Fruit fly (Drosophila melanogaster) whole organism, embryonic: ENCODE measurements around the gene Orc2.
A peak's percentile ranks its signal among the peaks of the same experiment; 100 is the strongest.

Experiments used
- Abd-B ChIP-seq: fragments of 200-800 bp; sonication (Bioruptor generic); optimal IDR thresholded peaks from 2 replicates; lab custom pipeline; 2018; ENCODE audit warnings: missing biosample characterization, mild to moderate bottlenecking, missing genetic modification characterization, moderate library complexity
- Blimp-1 ChIP-seq: fragments of 200-800 bp; sonication (Bioruptor generic); optimal IDR thresholded peaks from 3 replicates; lab custom pipeline; 2018; ENCODE audit warnings: missing biosample characterization, missing genetic modification characterization, mild to moderate bottlenecking, moderate library complexity, missing genetic modification reagents
- CG14710 ChIP-seq: fragments of 200-800 bp; sonication (Bioruptor generic); optimal IDR thresholded peaks from 3 replicates; lab custom pipeline; 2019; ENCODE audit warnings: missing biosample characterization, mild to moderate bottlenecking, missing genetic modification characterization, moderate library complexity
- CG15269 ChIP-seq: fragments of 200-800 bp; sonication (Bioruptor generic); optimal IDR thresholded peaks from 2 replicates; lab custom pipeline; 2018; ENCODE audit warnings: missing biosample characterization, mild to moderate bottlenecking, missing genetic modification characterization, moderate library complexity
- CG1603 ChIP-seq: fragments of 200-800 bp; sonication (Bioruptor generic); optimal IDR thresholded peaks from 2 replicates; lab custom pipeline; 2019; ENCODE audit warnings: missing biosample characterization, mild to moderate bottlenecking, missing genetic modification characterization, moderate library complexity
- CG17359 ChIP-seq: fragments of 200-800 bp; sonication (Bioruptor generic); optimal IDR thresholded peaks from 3 replicates; lab custom pipeline; 2018; ENCODE audit warnings: missing biosample characterization, mild to moderate bottlenecking, missing genetic modification characterization, moderate library complexity
- CG18476 ChIP-seq: fragments of 200-800 bp; sonication (Bioruptor generic); optimal IDR thresholded peaks from 2 replicates; lab custom pipeline; 2016; ENCODE audit warnings: missing biosample characterization, mild to moderate bottlenecking, missing genetic modification characterization
- CG18599 ChIP-seq: fragments of 200-800 bp; sonication (Bioruptor generic); optimal IDR thresholded peaks from 3 replicates; lab custom pipeline; 2017; ENCODE audit warnings: missing biosample characterization, missing genetic modification characterization, mild to moderate bottlenecking, moderate library complexity, missing genetic modification reagents
- CG2712 ChIP-seq: fragments of 200-800 bp; optimal IDR thresholded peaks from 3 replicates; lab custom pipeline; 2019; ENCODE audit warnings: missing biosample characterization, mild to moderate bottlenecking, missing genetic modification characterization, moderate library complexity
- CG4707 ChIP-seq: fragments of 200-800 bp; sonication (Bioruptor generic); optimal IDR thresholded peaks from 2 replicates; lab custom pipeline; 2018; ENCODE audit warnings: missing biosample characterization, mild to moderate bottlenecking, missing genetic modification characterization, moderate library complexity
- CG4820 ChIP-seq: fragments of 200-800 bp; sonication (Bioruptor generic); optimal IDR thresholded peaks from 3 replicates; lab custom pipeline; 2016; ENCODE audit warnings: missing biosample characterization, missing genetic modification characterization
- CG6854 ChIP-seq: fragments of 200-800 bp; sonication (Bioruptor generic); optimal IDR thresholded peaks from 3 replicates; lab custom pipeline; 2017; ENCODE audit warnings: missing biosample characterization, mild to moderate bottlenecking, missing genetic modification characterization
- CTCF ChIP-seq: fragments of 200-800 bp; sonication (Bioruptor generic); optimal IDR thresholded peaks from 2 replicates; lab custom pipeline; 2017; ENCODE audit warnings: missing biosample characterization, mild to moderate bottlenecking, missing genetic modification characterization, moderate library complexity
- CkIIα-i1 ChIP-seq: fragments of 200-800 bp; sonication (Bioruptor generic); IDR thresholded peaks from 2 replicates; pipeline ENCODE4 v1.3.6; 2022; ENCODE audit warnings: missing biosample characterization, missing genetic modification characterization
- CoRest ChIP-seq: fragments of 200-800 bp; sonication (Bioruptor generic); optimal IDR thresholded peaks from 3 replicates; lab custom pipeline; 2018; ENCODE audit warnings: missing biosample characterization, mild to moderate bottlenecking, missing genetic modification characterization, moderate library complexity
- Hey ChIP-seq: fragments of 200-800 bp; sonication (Bioruptor generic); optimal IDR thresholded peaks from 3 replicates; lab custom pipeline; 2018; ENCODE audit warnings: missing biosample characterization, mild to moderate bottlenecking, missing genetic modification characterization
- Hr3 ChIP-seq: fragments of 200-800 bp; sonication (Bioruptor generic); optimal IDR thresholded peaks from 3 replicates; lab custom pipeline; 2016; ENCODE audit warnings: missing biosample characterization, missing genetic modification characterization
- Med ChIP-seq: fragments of 200-800 bp; sonication (Bioruptor generic); peaks from one replicate; lab custom pipeline; 2016; ENCODE audit warnings: missing biosample characterization, missing genetic modification characterization, mild to moderate bottlenecking, inconsistent platforms, moderate library complexity
- Nf-YB ChIP-seq: fragments of 200-800 bp; sonication (Bioruptor generic); optimal IDR thresholded peaks from 3 replicates; lab custom pipeline; 2019; ENCODE audit warnings: missing biosample characterization, mild to moderate bottlenecking, missing genetic modification characterization, moderate library complexity
- Nf-YC ChIP-seq: fragments of 200-800 bp; optimal IDR thresholded peaks from 3 replicates; lab custom pipeline; 2019; ENCODE audit warnings: missing biosample characterization, mild to moderate bottlenecking, missing genetic modification characterization, moderate library complexity
- Oli ChIP-seq: fragments of 200-800 bp; sonication (Bioruptor generic); optimal IDR thresholded peaks from 2 replicates; lab custom pipeline; 2018; ENCODE audit warnings: missing biosample characterization, mild to moderate bottlenecking, missing genetic modification characterization, moderate library complexity
- Stat92E ChIP-seq, 3 experiments: fragments of >200 bp in 2 of 3; fragments of 200-800 bp in 1 of 3; sonication (Bioruptor generic) in 1 of 3; optimal IDR thresholded peaks; 2 replicates each; lab custom pipeline; 2017 to 2019; ENCODE audit warnings: missing biosample characterization in 3 of 3, missing genetic modification characterization in 3 of 3, mild to moderate bottlenecking in 1 of 3, moderate library complexity in 1 of 3
- Taf1 ChIP-seq: fragments of 200-800 bp; sonication (Bioruptor generic); IDR thresholded peaks from 2 replicates; pipeline ENCODE4 v1.3.6; 2022; ENCODE audit warnings: missing biosample characterization, missing genetic modification characterization
- Xrp1 ChIP-seq: fragments of 200-800 bp; sonication (Bioruptor generic); IDR thresholded peaks from 2 replicates; pipeline ENCODE4 v1.3.6; 2022; ENCODE audit warnings: missing biosample characterization, missing genetic modification characterization
- bowl ChIP-seq: fragments of 200-800 bp; sonication (Bioruptor generic); IDR thresholded peaks from 2 replicates; pipeline ENCODE4 v1.3.6; 2022; ENCODE audit warnings: missing biosample characterization, missing genetic modification characterization
- bsh ChIP-seq, 2 experiments: fragments of 200-800 bp; sonication (Bioruptor generic); optimal IDR thresholded peaks; 2 replicates each; lab custom pipeline; 2017 to 2018; ENCODE audit warnings: mild to moderate bottlenecking in 2 of 2, missing biosample characterization in 2 of 2, missing genetic modification characterization in 2 of 2, moderate library complexity in 1 of 2
- cas ChIP-seq: fragments of 200-800 bp; sonication (Bioruptor generic); IDR thresholded peaks from 2 replicates; pipeline ENCODE4 v1.3.6; 2022; ENCODE audit warnings: missing biosample characterization, missing genetic modification characterization
- chm ChIP-seq: fragments of 200-800 bp; sonication (Bioruptor generic); IDR thresholded peaks from 2 replicates; pipeline ENCODE4 v1.3.6; 2022; ENCODE audit warnings: missing biosample characterization, missing genetic modification characterization
- chn ChIP-seq: fragments of 200-800 bp; sonication (Bioruptor generic); optimal IDR thresholded peaks from 2 replicates; lab custom pipeline; 2016; ENCODE audit warnings: missing biosample characterization, missing genetic modification characterization
- ci ChIP-seq: fragments of 200-800 bp; sonication (Bioruptor generic); IDR thresholded peaks from 3 replicates; pipeline ENCODE4 v1.3.6; 2022; ENCODE audit warnings: missing biosample characterization, missing genetic modification characterization
- crc ChIP-seq: fragments of 200-800 bp; sonication (Bioruptor generic); optimal IDR thresholded peaks from 2 replicates; lab custom pipeline; 2016; ENCODE audit warnings: missing biosample characterization, missing genetic modification characterization
- fd96Cb ChIP-seq: fragments of 200-800 bp; sonication (Bioruptor generic); optimal IDR thresholded peaks from 2 replicates; lab custom pipeline; 2018; ENCODE audit warnings: missing biosample characterization, mild to moderate bottlenecking, missing genetic modification characterization, moderate library complexity
- ftz-f1 ChIP-seq: fragments of 200-800 bp; sonication (Bioruptor generic); optimal IDR thresholded peaks from 2 replicates; lab custom pipeline; 2016; ENCODE audit warnings: missing biosample characterization, missing genetic modification characterization
- grau ChIP-seq: fragments of 200-800 bp; optimal IDR thresholded peaks from 3 replicates; lab custom pipeline; 2019; ENCODE audit warnings: missing biosample characterization, mild to moderate bottlenecking, missing genetic modification characterization, moderate library complexity
- gsb-n ChIP-seq: fragments of 200-800 bp; sonication (Bioruptor generic); optimal IDR thresholded peaks from 3 replicates; lab custom pipeline; 2018; ENCODE audit warnings: missing biosample characterization, mild to moderate bottlenecking, missing genetic modification characterization
- kni ChIP-seq: fragments of 200-800 bp; sonication (Bioruptor generic); optimal IDR thresholded peaks from 3 replicates; lab custom pipeline; 2017; ENCODE audit warnings: mild to moderate bottlenecking, missing biosample characterization, missing genetic modification reagents, missing genetic modification characterization
- phol ChIP-seq: fragments of 200-800 bp; sonication (Bioruptor generic); optimal IDR thresholded peaks from 3 replicates; lab custom pipeline; 2018; ENCODE audit warnings: missing biosample characterization, mild to moderate bottlenecking, missing genetic modification characterization, moderate library complexity
- prd ChIP-seq, 3 experiments: fragments of >200 bp in 2 of 3; fragments of 200-800 bp in 1 of 3; sonication (Bioruptor generic) in 1 of 3; optimal IDR thresholded peaks in 2 of 3; IDR thresholded peaks in 1 of 3; 2 replicates in 2 of 3; 3 replicates in 1 of 3; pipeline versions ENCODE4 v1.3.6 to Lab custom; 2017 to 2022; ENCODE audit warnings: missing biosample characterization in 1 of 3, missing genetic modification characterization in 1 of 3
- sc ChIP-seq, 3 experiments: fragments of >200 bp in 2 of 3; fragments of 200-800 bp in 1 of 3; sonication (Bioruptor generic) in 1 of 3; optimal IDR thresholded peaks; 2 replicates in 2 of 3; 3 replicates in 1 of 3; lab custom pipeline; 2017; ENCODE audit warnings: mild to moderate bottlenecking in 1 of 3, missing biosample characterization in 1 of 3, missing genetic modification characterization in 1 of 3, missing genetic modification reagents in 1 of 3
- seq ChIP-seq: fragments of 200-800 bp; sonication (Bioruptor generic); IDR thresholded peaks from 2 replicates; pipeline ENCODE4 v1.3.6; 2022; ENCODE audit warnings: missing biosample characterization, missing genetic modification characterization
- stwl ChIP-seq: fragments of 200-800 bp; sonication (Bioruptor generic); optimal IDR thresholded peaks from 3 replicates; lab custom pipeline; 2018; ENCODE audit warnings: missing biosample characterization, mild to moderate bottlenecking, missing genetic modification characterization, moderate library complexity
- unpg ChIP-seq: fragments of 200-800 bp; sonication (Bioruptor generic); optimal IDR thresholded peaks from 3 replicates; lab custom pipeline; 2018; ENCODE audit warnings: missing biosample characterization, mild to moderate bottlenecking, missing genetic modification characterization, moderate library complexity
- vvl ChIP-seq: fragments of 200-800 bp; sonication (Bioruptor generic); IDR thresholded peaks from 2 replicates; pipeline ENCODE4 v1.3.6; 2022; ENCODE audit warnings: missing biosample characterization, missing genetic modification characterization
- zen ChIP-seq: fragments of 200-800 bp; sonication (Bioruptor generic); optimal IDR thresholded peaks from 3 replicates; lab custom pipeline; 2018; ENCODE audit warnings: missing biosample characterization, mild to moderate bottlenecking, missing genetic modification characterization, moderate library complexity

Orc2 gene

DNA sequence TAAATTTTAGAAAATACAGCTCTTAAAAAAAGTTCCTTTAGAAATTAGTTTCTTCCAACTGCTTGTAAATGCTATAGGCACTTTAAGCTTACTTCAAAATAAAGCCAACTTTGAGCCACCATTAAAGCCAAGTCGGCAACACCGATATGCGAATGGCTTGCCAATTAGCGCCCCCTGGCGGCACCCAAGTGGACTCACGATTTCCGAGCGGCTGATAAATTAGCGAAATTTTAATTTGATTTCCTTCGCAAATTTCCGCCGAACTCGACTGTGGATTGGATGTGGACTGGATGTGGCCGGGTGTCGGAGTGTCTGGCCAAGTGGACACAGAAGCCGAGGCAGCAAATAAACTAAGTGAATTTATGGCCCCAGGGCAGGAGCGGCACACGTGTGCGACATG lies 16.4 kb upstream of the Orc2 start, which contains the start of gene CG31517:
CG31517 (plus strand) TSS at position 184 of the 400 bp plus-strand sequence.
- TF ChIP-seq zen: peak; percentile 4
- TF ChIP-seq crc: no peak
- TF ChIP-seq CG18476: no peak
- peak; percentile 66 for TF ChIP-seq CTCF (GFP tag; lab: Kevin White, UChicago)

DNA sequence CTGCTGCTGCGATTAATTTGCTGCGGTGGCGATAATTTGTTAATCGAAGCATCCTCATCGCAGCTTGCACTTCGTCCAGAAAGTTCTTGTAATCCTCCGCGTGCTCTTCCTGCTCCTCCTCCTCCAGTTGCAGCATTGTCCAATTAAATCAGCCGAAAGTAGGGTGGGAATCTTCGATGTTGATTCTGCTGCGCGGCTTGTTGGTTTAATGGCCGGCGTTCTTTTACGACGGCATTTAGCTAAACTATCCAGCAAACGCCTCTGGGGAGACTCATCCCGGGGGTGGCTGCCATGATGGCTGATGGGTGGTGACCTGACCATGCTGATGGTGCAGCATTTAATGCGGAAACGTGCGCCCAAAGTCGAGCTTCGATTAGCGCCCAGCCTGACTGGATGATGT lies 15.1 kb upstream of the Orc2 start:
- TF ChIP-seq cas (GFP tag; lab: Robert Waterston, UW) (no peak), seq (GFP tag; lab: Robert Waterston, UW) (no peak), Nf-YC (tag; lab: Kevin White, UChicago) (peak; percentile 71), chm (GFP tag; lab: Robert Waterston, UW) (peak; percentile 25; the same call in 1 of the 2 replicates), Nf-YB (peak; percentile 76)

DNA sequence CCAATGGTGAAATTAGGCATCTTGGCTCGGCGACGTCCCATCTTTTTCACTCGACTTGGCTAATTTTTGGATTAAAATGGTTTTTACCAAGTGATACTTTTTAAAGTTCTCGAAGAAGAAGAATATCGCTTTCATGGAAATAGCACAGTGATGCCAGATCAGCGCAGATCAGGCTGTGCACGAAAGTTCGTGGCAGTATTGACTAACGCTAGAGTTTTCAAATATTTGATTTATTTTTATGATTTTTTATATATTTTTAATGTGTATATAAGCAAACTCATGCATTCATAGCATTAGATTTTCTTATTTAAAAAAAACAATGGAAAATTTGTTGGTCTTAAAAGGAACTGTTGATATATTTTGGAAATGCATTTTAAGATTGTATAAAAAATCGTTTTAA lies 13.6 kb upstream of the Orc2 start, which contains the start of gene CG9926:
CG9926 (minus strand) TSS at position 101 of the 400 bp plus-strand sequence.
- TF ChIP-seq Hr3: no peak
- TF ChIP-seq Oli (tag; lab: Kevin White, UChicago): no peak
- peak; percentile 55 for TF ChIP-seq stwl (tag; lab: Kevin White, UChicago)

DNA sequence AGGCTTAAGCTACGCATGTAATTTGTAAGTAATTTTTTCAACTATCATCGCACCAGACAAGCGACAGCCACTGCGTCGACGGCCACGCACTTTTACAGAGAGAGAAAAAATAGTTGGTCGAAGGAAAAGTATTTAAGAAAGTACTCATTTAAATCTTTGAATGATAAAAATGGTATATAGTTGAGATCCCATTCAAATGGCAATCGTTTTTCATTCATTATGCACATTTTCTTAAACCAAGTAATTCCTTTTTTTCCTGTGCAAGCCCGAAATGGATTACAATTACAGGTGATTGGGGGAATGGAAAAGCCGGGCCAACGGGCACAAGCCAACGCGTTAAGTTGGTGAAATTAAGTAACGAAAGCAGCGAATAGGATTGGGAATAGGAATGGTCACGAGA lies 12.4 kb upstream of the Orc2 start:
- TF ChIP-seq CG1603 (peak; percentile 60), CG15269 (tag; lab: Kevin White, UChicago) (no peak), Xrp1 (GFP tag; lab: Robert Waterston, UW) (peak; percentile 47; the same call in 1 of the 2 replicates), CG14710 (peak; percentile 33), bowl (GFP tag; lab: Robert Waterston, UW) (no peak), Blimp-1 (GFP tag; lab: Kevin White, UChicago) (peak; percentile 49), Taf1 (GFP tag; lab: Robert Waterston, UW) (no peak), sc (optimal IDR thresholded peaks at IDR 0.05; lab: Kevin White, UChicago) (no peak), sc (GFP tag; optimal IDR thresholded peaks at IDR 0.05; lab: Kevin White, UChicago) (no peak), CG18599 (no peak), bsh (GFP tag; optimal IDR thresholded peaks at IDR 0.05; lab: Kevin White, UChicago) (peak in 1 of 2 experiments; percentile 55), fd96Cb (peak; percentile 23), Abd-B (no peak), CG4707 (GFP tag; lab: Kevin White, UChicago) (no peak), Hey (tag; lab: Kevin White, UChicago) (no peak), kni (GFP tag; lab: Kevin White, UChicago) (peak; percentile 38), Nf-YC (tag; lab: Kevin White, UChicago) (no peak), CoRest (peak; percentile 3), Med (GFP tag; lab: Kevin White, UChicago) (peak; percentile 71), phol (tag; lab: Kevin White, UChicago) (peak; percentile 35), ci (GFP tag; lab: Robert Waterston, UW) (peak; percentile 72; the same call in 2 of the 3 replicates), grau (tag; lab: Kevin White, UChicago) (peak; percentile 2), CG6854 (GFP tag; lab: Kevin White, UChicago) (no peak), Stat92E (GFP tag; optimal IDR thresholded peaks at IDR 0.05; lab: Kevin White, UChicago) (no peak), CG4820 (GFP tag; lab: Kevin White, UChicago) (peak; percentile 27), vvl (GFP tag; lab: Robert Waterston, UW) (0 out of 2 replicates have a peak, but pooled peaks have one; percentile 54), chn (GFP tag; lab: Kevin White, UChicago) (peak; percentile 34), ftz-f1 (GFP tag; lab: Kevin White, UChicago) (no peak), CG2712 (tag; lab: Kevin White, UChicago) (peak; percentile 54), prd (optimal IDR thresholded peaks at IDR 0.05; lab: Kevin White, UChicago) (no peak), prd (GFP tag; IDR thresholded peaks at IDR 0.05; lab: Robert Waterston, UW) (peak; percentile 55; the same call in 2 of the 3 replicates), unpg (peak; percentile 43), CG17359 (tag; lab: Kevin White, UChicago) (peak; percentile 23), gsb-n (tag; lab: Kevin White, UChicago) (peak; percentile 15), CkIIα-i1 (GFP tag; lab: Robert Waterston, UW) (no peak)
